Fruit fly (Drosophila melanogaster): ENCODE measurements around the gene mdy.

The mdy gene

DNA sequence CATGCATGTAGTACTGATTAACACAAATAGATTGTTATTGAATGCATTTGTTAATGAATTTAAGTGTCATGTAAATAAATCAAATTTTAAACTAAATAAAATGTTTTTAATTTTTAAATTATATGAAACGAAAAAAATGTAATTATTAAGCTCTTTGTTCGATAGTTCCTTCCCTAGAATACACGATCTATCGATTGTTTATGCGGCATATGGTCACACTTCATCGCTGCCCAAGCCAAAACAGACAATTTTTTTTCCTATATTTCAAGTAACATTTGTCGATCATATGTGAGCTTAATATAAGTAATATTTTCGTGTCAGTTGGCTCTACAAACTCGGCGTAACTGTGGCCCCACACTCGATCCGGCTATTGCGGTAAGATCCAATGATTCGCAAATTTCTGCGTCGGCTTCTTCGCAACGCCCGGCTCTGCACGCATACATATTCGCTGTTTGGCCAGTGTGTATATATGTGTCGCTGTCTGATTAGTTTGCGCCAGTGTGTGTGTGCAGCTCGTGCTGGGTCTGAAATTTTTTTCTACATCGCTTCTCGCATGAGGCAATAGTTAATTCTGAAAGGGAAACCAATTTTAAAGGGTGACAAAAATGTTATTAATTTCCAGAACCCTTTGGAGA, 10.5 kb downstream of the mdy start, which contains the start of gene AspRS-m (continued):
- TF ChIP-seq Ets65A (GFP tag) = no peak
- TF ChIP-seq CG1647 (GFP tag; optimal IDR thresholded peaks at IDR 0.05) = no peak
- TF ChIP-seq CG34422 (GFP tag; IDR thresholded peaks at IDR 0.05) = peak; percentile 81
- no peak for TF ChIP-seq HLH54F (GFP tag; optimal IDR thresholded peaks at IDR 0.05)
- peak; percentile 88 for TF ChIP-seq inv (GFP tag; IDR thresholded peaks at IDR 0.05; ENCODE audit: partially characterized antibody)
- no peak for TF ChIP-seq zf30C (GFP tag; optimal IDR thresholded peaks at IDR 0.05)
- TF ChIP-seq Doc3 (GFP tag; IDR thresholded peaks at IDR 0.05; ENCODE audit: partially characterized antibody) = peak; percentile 79
- TF ChIP-seq CG6791 (GFP tag; IDR thresholded peaks at IDR 0.05; ENCODE audit: partially characterized antibody) = peak; percentile 87
- no peak for TF ChIP-seq CG9876 (GFP tag; optimal IDR thresholded peaks at IDR 0.05)
- no peak for TF ChIP-seq CG11560 (tag; IDR thresholded peaks at IDR 0.05)
- peak; percentile 37 for TF ChIP-seq gfzf (GFP tag; optimal IDR thresholded peaks at IDR 0.05)
- peak; percentile 68 for TF ChIP-seq Deaf1 (tag; optimal IDR thresholded peaks at IDR 0.05)
- no peak for TF ChIP-seq ftz-f1 (GFP tag; optimal IDR thresholded peaks at IDR 0.05)
- no peak for TF ChIP-seq CG2889 (GFP tag; IDR thresholded peaks at IDR 0.05)
- peak; percentile 77 for TF ChIP-seq CG2129 (GFP tag; IDR thresholded peaks at IDR 0.05; ENCODE audit: partially characterized antibody)
- no peak for TF ChIP-seq CG14441 (GFP tag; IDR thresholded peaks at IDR 0.05)
- no peak for TF ChIP-seq CG31224 (GFP tag; IDR thresholded peaks at IDR 0.05)
- peak; percentile 29; the same call in 1 of the 2 replicates for TF ChIP-seq CG32532 (GFP tag; IDR thresholded peaks at IDR 0.05)
- TF ChIP-seq lab (GFP tag; optimal IDR thresholded peaks at IDR 0.05) = no peak
- no peak for TF ChIP-seq vfl (GFP tag; optimal IDR thresholded peaks at IDR 0.05)
- TF ChIP-seq CG1792 (GFP tag; optimal IDR thresholded peaks at IDR 0.05) = no peak
- TF ChIP-seq CG2199 (GFP tag; IDR thresholded peaks at IDR 0.05) = no peak
- no peak for TF ChIP-seq Mrtf (GFP tag; IDR thresholded peaks at IDR 0.05)
- no peak for TF ChIP-seq maf-S (GFP tag; optimal IDR thresholded peaks at IDR 0.05)
- TF ChIP-seq CG11247 (GFP tag; IDR thresholded peaks at IDR 0.05) = no peak
- TF ChIP-seq CG17186 (GFP tag; optimal IDR thresholded peaks at IDR 0.05) = no peak
- TF ChIP-seq bcd (GFP tag; optimal IDR thresholded peaks at IDR 0.05) = no peak
- no peak for TF ChIP-seq Hmx (GFP tag; optimal IDR thresholded peaks at IDR 0.05)
- no peak for TF ChIP-seq Jarid2 (GFP tag; optimal IDR thresholded peaks at IDR 0.05)
- no peak for TF ChIP-seq CG6689 (GFP tag; IDR thresholded peaks at IDR 0.05)
- peak; percentile 88 for TF ChIP-seq CG13287 (GFP tag; IDR thresholded peaks at IDR 0.05; ENCODE audit: partially characterized antibody)
- TF ChIP-seq insv (GFP tag; optimal IDR thresholded peaks at IDR 0.05) = peak in 1 of 2 experiments; percentile 40
- TF ChIP-seq CG11085 (GFP tag; IDR thresholded peaks at IDR 0.05) = no peak
- TF ChIP-seq slou (GFP tag; optimal IDR thresholded peaks at IDR 0.05) = no peak
- peak; percentile 33; the same call in 1 of the 2 replicates for TF ChIP-seq Ptx1 (GFP tag; IDR thresholded peaks at IDR 0.05)
- TF ChIP-seq Oli (tag; optimal IDR thresholded peaks at IDR 0.05) = no peak
- TF ChIP-seq nerfin-1 (tag; optimal IDR thresholded peaks at IDR 0.05) = peak; percentile 72
- no peak for TF ChIP-seq CG16863 (GFP tag; optimal IDR thresholded peaks at IDR 0.05)
- TF ChIP-seq Dfd (GFP tag; optimal IDR thresholded peaks at IDR 0.05) = no peak
- TF ChIP-seq onecut (GFP tag; IDR thresholded peaks at IDR 0.05) = no peak
- peak; percentile 44 for TF ChIP-seq pzg (GFP tag; optimal IDR thresholded peaks at IDR 0.05)
- no peak for TF ChIP-seq CG10431 (GFP tag; optimal IDR thresholded peaks at IDR 0.05)
- peak; percentile 17 for TF ChIP-seq az2 (GFP tag; optimal IDR thresholded peaks at IDR 0.05)
- no peak for TF ChIP-seq Hr51 (GFP tag; optimal IDR thresholded peaks at IDR 0.05)
- no peak for TF ChIP-seq CG3065 (GFP tag; optimal IDR thresholded peaks at IDR 0.05)
- TF ChIP-seq CG10959 (GFP tag; IDR thresholded peaks at IDR 0.05) = no peak
- no peak for TF ChIP-seq schlank (tag; optimal IDR thresholded peaks at IDR 0.05)
- TF ChIP-seq ttk (GFP tag; IDR thresholded peaks at IDR 0.05) = no peak
- no peak for TF ChIP-seq CG1602 (GFP tag; optimal IDR thresholded peaks at IDR 0.05)
- no peak for TF ChIP-seq ash1 (GFP tag; optimal IDR thresholded peaks at IDR 0.05)
- no peak for TF ChIP-seq dati (GFP tag; IDR thresholded peaks at IDR 0.05)
